Worm (Caenorhabditis elegans) whole organism, L3 larva: Measurements from ENCODE around the gene M153.3.
A peak's percentile ranks its signal among the peaks of the same experiment; 100 is the strongest.

ENCODE experiments used
- R02D3.7 ChIP-seq: fragments of 150-350 bp; optimal IDR thresholded peaks from 2 replicates; lab custom pipeline; 2014; ENCODE audit warnings: missing biosample characterization, missing genetic modification characterization
- ZK546.5 ChIP-seq: sonication (generic microtip); optimal IDR thresholded peaks from 2 replicates; lab custom pipeline; 2017; ENCODE audit warnings: missing biosample characterization, missing genetic modification characterization
- aly-2 ChIP-seq: fragments of 150-350 bp; optimal IDR thresholded peaks from 2 replicates; lab custom pipeline; 2014; ENCODE audit warnings: missing biosample characterization, missing genetic modification characterization
- ama-1 ChIP-seq: fragments of 150-350 bp; optimal IDR thresholded peaks from 2 replicates; lab custom pipeline; 2018
- ceh-16 ChIP-seq: sonication (generic microtip); optimal IDR thresholded peaks from 2 replicates; lab custom pipeline; 2017; ENCODE audit warnings: missing biosample characterization, missing genetic modification characterization
- ceh-28 ChIP-seq: fragments of 150-350 bp; optimal IDR thresholded peaks from 2 replicates; lab custom pipeline; 2014; ENCODE audit warnings: missing biosample characterization, missing genetic modification reagents, missing genetic modification characterization
- ceh-82 ChIP-seq: fragments of 150-350 bp; optimal IDR thresholded peaks from 2 replicates; lab custom pipeline; 2014; ENCODE audit warnings: missing biosample characterization, missing genetic modification characterization
- ceh-9 ChIP-seq: sonication (generic microtip); optimal IDR thresholded peaks from 2 replicates; lab custom pipeline; 2018; ENCODE audit warnings: missing biosample characterization, missing genetic modification characterization
- daf-12 ChIP-seq: fragments of 150-350 bp; optimal IDR thresholded peaks from 2 replicates; lab custom pipeline; 2014; ENCODE audit warnings: missing biosample characterization, missing genetic modification reagents, missing genetic modification characterization
- egl-27 ChIP-seq: sonication (generic microtip); optimal IDR thresholded peaks from 4 replicates; lab custom pipeline; 2017; ENCODE audit warnings: missing biosample characterization, missing genetic modification reagents, missing genetic modification characterization
- egl-5 ChIP-seq: fragments of 150-350 bp; optimal IDR thresholded peaks from 2 replicates; lab custom pipeline; 2017; ENCODE audit warnings: missing biosample characterization, missing genetic modification reagents, missing genetic modification characterization, inconsistent platforms
- elt-1 ChIP-seq: fragments of 150-350 bp; optimal IDR thresholded peaks from 2 replicates; lab custom pipeline; 2014; ENCODE audit warnings: missing biosample characterization, missing genetic modification characterization
- elt-2 ChIP-seq: sonication (generic microtip); optimal IDR thresholded peaks from 2 replicates; lab custom pipeline; 2016; ENCODE audit warnings: missing genetic modification reagents, mild to moderate bottlenecking, missing genetic modification characterization, missing compliant biosample characterization
- elt-3 ChIP-seq, 3 experiments: fragments of 150-350 bp in 1 of 3; sonication (generic microtip) in 2 of 3; optimal IDR thresholded peaks; 2 replicates in 2 of 3; 4 replicates in 1 of 3; lab custom pipeline; 2014 to 2017; ENCODE audit warnings: missing biosample characterization in 3 of 3, missing genetic modification characterization in 3 of 3
- eor-1 ChIP-seq, 2 experiments: fragments of 150-350 bp; optimal IDR thresholded peaks; 2 replicates each; lab custom pipeline; 2014 to 2018; ENCODE audit warnings: missing biosample characterization in 2 of 2, missing genetic modification characterization in 2 of 2
- fkh-10 ChIP-seq: sonication (generic microtip); optimal IDR thresholded peaks from 2 replicates; lab custom pipeline; 2017; ENCODE audit warnings: missing biosample characterization, missing genetic modification reagents, missing genetic modification characterization
- fkh-2 ChIP-seq: fragments of 150-350 bp; optimal IDR thresholded peaks from 2 replicates; lab custom pipeline; 2014; ENCODE audit warnings: missing biosample characterization, missing genetic modification reagents, missing genetic modification characterization
- fos-1 ChIP-seq: fragments of 150-350 bp; optimal IDR thresholded peaks from 2 replicates; lab custom pipeline; 2014; ENCODE audit warnings: missing biosample characterization, missing genetic modification characterization
- hmg-11 ChIP-seq: sonication (generic microtip); optimal IDR thresholded peaks from 2 replicates; lab custom pipeline; 2016; ENCODE audit warnings: missing genetic modification characterization, missing compliant biosample characterization
- jun-1 ChIP-seq: fragments of 150-350 bp; optimal IDR thresholded peaks from 2 replicates; lab custom pipeline; 2014; ENCODE audit warnings: missing biosample characterization, missing genetic modification reagents, missing genetic modification characterization
- lin-15B ChIP-seq: fragments of 150-350 bp; optimal IDR thresholded peaks from 2 replicates; lab custom pipeline; 2014; ENCODE audit warnings: missing biosample characterization, missing genetic modification characterization
- lin-39 ChIP-seq: fragments of 150-350 bp; optimal IDR thresholded peaks from 2 replicates; lab custom pipeline; 2018; ENCODE audit warnings: missing biosample characterization, missing genetic modification reagents, missing genetic modification characterization
- lsy-12 ChIP-seq: sonication (generic microtip); optimal IDR thresholded peaks from 2 replicates; lab custom pipeline; 2016; ENCODE audit warnings: mild to moderate bottlenecking, missing genetic modification characterization, missing compliant biosample characterization
- mdl-1 ChIP-seq: fragments of 150-350 bp; optimal IDR thresholded peaks from 2 replicates; lab custom pipeline; 2014; ENCODE audit warnings: missing biosample characterization, missing genetic modification characterization
- mml-1 ChIP-seq: fragments of 150-350 bp; sonication (generic microtip); optimal IDR thresholded peaks from 3 replicates; lab custom pipeline; 2014; ENCODE audit warnings: missing biosample characterization, missing genetic modification characterization
- nfya-1 ChIP-seq: sonication (generic microtip); optimal IDR thresholded peaks from 2 replicates; lab custom pipeline; 2017; ENCODE audit warnings: missing genetic modification characterization, mild to moderate bottlenecking, missing compliant biosample characterization, antibody characterized with exemption, moderate library complexity; ENCODE audit not compliant: insufficient read depth
- nhr-11 ChIP-seq: fragments of 150-350 bp; optimal IDR thresholded peaks from 2 replicates; lab custom pipeline; 2014; ENCODE audit warnings: missing biosample characterization, missing genetic modification characterization
- nhr-12 ChIP-seq: fragments of 150-350 bp; optimal IDR thresholded peaks from 2 replicates; lab custom pipeline; 2014; ENCODE audit warnings: missing biosample characterization, missing genetic modification characterization
- nhr-23 ChIP-seq: fragments of 150-350 bp; optimal IDR thresholded peaks from 2 replicates; lab custom pipeline; 2014; ENCODE audit warnings: missing biosample characterization, missing genetic modification reagents, missing genetic modification characterization
- nhr-237 ChIP-seq: fragments of 150-350 bp; optimal IDR thresholded peaks from 2 replicates; lab custom pipeline; 2014; ENCODE audit warnings: missing biosample characterization, missing genetic modification characterization
- nhr-25 ChIP-seq: sonication (generic microtip); optimal IDR thresholded peaks from 2 replicates; lab custom pipeline; 2017; ENCODE audit warnings: missing biosample characterization, missing genetic modification characterization
- nhr-28 ChIP-seq: fragments of 150-350 bp; optimal IDR thresholded peaks from 2 replicates; lab custom pipeline; 2014; ENCODE audit warnings: missing biosample characterization, missing genetic modification characterization
- nhr-43 ChIP-seq: sonication (generic microtip); optimal IDR thresholded peaks from 2 replicates; lab custom pipeline; 2016; ENCODE audit warnings: mild to moderate bottlenecking, missing genetic modification characterization, missing compliant biosample characterization; ENCODE audit not compliant: poor library complexity, severe bottlenecking
- nhr-67 ChIP-seq: fragments of 150-350 bp; optimal IDR thresholded peaks from 2 replicates; lab custom pipeline; 2014; ENCODE audit warnings: missing biosample characterization, missing genetic modification characterization
- nhr-76 ChIP-seq: fragments of 150-350 bp; sonication (generic microtip); optimal IDR thresholded peaks from 5 replicates; lab custom pipeline; 2014; ENCODE audit warnings: missing biosample characterization, missing genetic modification characterization
- nhr-77 ChIP-seq: fragments of 150-350 bp; optimal IDR thresholded peaks from 2 replicates; lab custom pipeline; 2014; ENCODE audit warnings: missing biosample characterization, missing genetic modification characterization
- pha-4 ChIP-seq: fragments of 150-350 bp; optimal IDR thresholded peaks from 2 replicates; lab custom pipeline; 2014; ENCODE audit warnings: missing biosample characterization, missing genetic modification reagents, missing genetic modification characterization
- pqm-1 ChIP-seq: fragments of 150-350 bp; optimal IDR thresholded peaks from 2 replicates; lab custom pipeline; 2017; ENCODE audit warnings: missing biosample characterization, missing genetic modification characterization, inconsistent platforms
- sea-2 ChIP-seq: fragments of 150-350 bp; sonication (generic microtip); optimal IDR thresholded peaks from 4 replicates; lab custom pipeline; 2014; ENCODE audit warnings: missing biosample characterization, missing genetic modification reagents, missing genetic modification characterization
- skn-1 ChIP-seq: fragments of 150-350 bp; optimal IDR thresholded peaks from 2 replicates; lab custom pipeline; 2014; ENCODE audit warnings: missing biosample characterization, missing genetic modification characterization
- snpc-4 ChIP-seq: fragments of 150-350 bp; optimal IDR thresholded peaks from 2 replicates; lab custom pipeline; 2014; ENCODE audit warnings: missing biosample characterization, missing genetic modification characterization
- tbx-2 ChIP-seq: sonication (generic microtip); optimal IDR thresholded peaks from 2 replicates; lab custom pipeline; 2016; ENCODE audit warnings: mild to moderate bottlenecking, missing genetic modification characterization, missing compliant biosample characterization
- unc-39 ChIP-seq: sonication (generic microtip); optimal IDR thresholded peaks from 4 replicates; lab custom pipeline; 2017; ENCODE audit warnings: missing biosample characterization, missing genetic modification characterization
- unc-62 ChIP-seq: fragments of 150-350 bp; sonication (generic microtip); optimal IDR thresholded peaks from 4 replicates; lab custom pipeline; 2014; ENCODE audit warnings: missing biosample characterization, missing genetic modification reagents, missing genetic modification characterization
- zag-1 ChIP-seq: fragments of 150-350 bp; optimal IDR thresholded peaks from 2 replicates; lab custom pipeline; 2014; ENCODE audit warnings: missing biosample characterization, missing genetic modification characterization
- ztf-11 ChIP-seq: fragments of 150-350 bp; optimal IDR thresholded peaks from 2 replicates; lab custom pipeline; 2014; ENCODE audit warnings: missing biosample characterization, missing genetic modification characterization
- ztf-4 ChIP-seq: fragments of 150-350 bp; optimal IDR thresholded peaks from 2 replicates; lab custom pipeline; 2014; ENCODE audit warnings: missing biosample characterization, missing genetic modification characterization

Gene M153.3

ce11 chrX:12104630-12105029 lies 38.0 kb upstream of the M153.3 start, which contains the start of gene col-181:
Gene col-181 (plus strand): TSS chrX:12104930.
- TF ChIP-seq aly-2 (tag; lab: Kevin White, UChicago) (no peak), fos-1 (tag; lab: Kevin White, UChicago) (no peak)

DNA sequence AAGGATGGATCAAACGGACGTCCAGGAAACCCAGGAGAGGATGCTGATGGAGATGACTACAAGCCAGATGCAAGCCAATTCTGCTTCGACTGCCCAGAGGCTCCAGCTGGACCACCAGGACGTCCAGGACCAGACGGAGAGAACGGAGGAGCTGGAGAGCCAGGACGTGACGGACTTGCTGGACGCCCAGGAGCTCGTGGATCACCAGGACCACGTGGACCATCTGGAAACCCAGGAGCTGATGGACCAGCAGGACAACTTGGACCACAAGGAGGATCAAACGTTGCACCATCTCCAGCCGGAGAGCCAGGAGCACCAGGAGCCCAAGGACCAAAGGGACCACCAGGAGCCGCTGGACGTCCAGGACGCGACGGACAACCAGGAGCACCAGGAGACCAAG lies 37.2 kb upstream of the M153.3 start:
- no peak for TF ChIP-seq nfya-1 (tag; lab: Kevin White, UChicago)

- TF ChIP-seq jun-1 (tag; lab: Kevin White, UChicago) (peak; percentile 20), nhr-23 (tag; lab: Kevin White, UChicago) (peak; percentile 55), ceh-82 (tag; lab: Kevin White, UChicago) (peak; percentile 78), unc-39 (no peak), elt-2 (peak; percentile 42), pha-4 (no peak), skn-1 (no peak), nhr-12 (tag; lab: Kevin White, UChicago) (no peak), ceh-9 (tag; lab: Kevin White, UChicago) (no peak), ama-1 (lab: Kevin White, UChicago) (no peak), ceh-28 (peak; percentile 41), nhr-28 (no peak), ztf-4 (tag; lab: Kevin White, UChicago) (no peak), daf-12 (tag; lab: Kevin White, UChicago) (no peak), elt-3 (tag; optimal IDR thresholded peaks at IDR 0.05; lab: Kevin White, UChicago) (peak in 1 of 3 experiments; percentile 25), fkh-2 (tag; lab: Kevin White, UChicago) (peak; percentile 20), R02D3.7 (peak; percentile 20), mdl-1 (tag; lab: Kevin White, UChicago) (no peak), fkh-10 (GFP tag; lab: Kevin White, UChicago) (no peak), egl-5 (tag; lab: Kevin White, UChicago) (peak; percentile 26), lin-39 (peak; percentile 75), sea-2 (GFP tag; lab: Kevin White, UChicago) (peak; percentile 81), eor-1 (tag; optimal IDR thresholded peaks at IDR 0.05; lab: Kevin White, UChicago) (no peak), lin-15B (tag; lab: Kevin White, UChicago) (peak; percentile 4), fos-1 (tag; lab: Kevin White, UChicago) (no peak), tbx-2 (tag; lab: Kevin White, UChicago) (peak; percentile 79), nhr-76 (peak; percentile 33), nhr-43 (tag; lab: Kevin White, UChicago) (peak; percentile 85), elt-1 (tag; lab: Kevin White, UChicago) (no peak), aly-2 (tag; lab: Kevin White, UChicago) (no peak), ZK546.5 (tag; lab: Kevin White, UChicago) (no peak), egl-27 (tag; lab: Kevin White, UChicago) (peak; percentile 48), mml-1 (no peak), hmg-11 (tag; lab: Kevin White, UChicago) (no peak), unc-62 (GFP tag; lab: Kevin White, UChicago) (peak; percentile 17), nhr-237 (tag; lab: Kevin White, UChicago) (no peak), ztf-11 (tag; lab: Kevin White, UChicago) (peak; percentile 6), lsy-12 (tag; lab: Kevin White, UChicago) (peak; percentile 65), nhr-25 (tag; lab: Kevin White, UChicago) (peak; percentile 25), snpc-4 (tag; lab: Kevin White, UChicago) (peak; percentile 3), ceh-16 (tag; lab: Kevin White, UChicago) (no peak), nhr-11 (tag; lab: Kevin White, UChicago) (no peak), nhr-67 (no peak), nhr-77 (tag; lab: Kevin White, UChicago) (peak; percentile 14), zag-1 (tag; lab: Kevin White, UChicago) (no peak), pqm-1 (no peak), nfya-1 (tag; lab: Kevin White, UChicago) (peak; percentile 67)
Observed at ce11 chrX:12106004-12106403, 36.7 kb upstream of the M153.3 start.
